Fruit fly (Drosophila melanogaster) whole organism: Measurements from ENCODE around the gene Pmm2.

ENCODE experiments used
- CG8478 ChIP-seq: fragments of >200 bp; optimal IDR thresholded peaks from 2 replicates; lab custom pipeline; 2018; ENCODE audit warnings: inconsistent platforms
- Dll ChIP-seq: fragments of >200 bp; optimal IDR thresholded peaks from 2 replicates; lab custom pipeline; 2017
- EcR ChIP-seq, 2 experiments: fragments of >200 bp; optimal IDR thresholded peaks; 2 replicates each; lab custom pipeline; 2017; ENCODE audit warnings: missing biosample characterization in 2 of 2, missing genetic modification characterization in 2 of 2, missing genetic modification reagents in 2 of 2
- pan ChIP-seq: fragments of >200 bp; optimal IDR thresholded peaks from 2 replicates; lab custom pipeline; 2017
- psq ChIP-seq: fragments of >200 bp; optimal IDR thresholded peaks from 2 replicates; lab custom pipeline; 2017
- usp ChIP-seq: fragments of >200 bp; optimal IDR thresholded peaks from 2 replicates; lab custom pipeline; 2017; ENCODE audit warnings: missing biosample characterization, missing genetic modification characterization, mixed read lengths

Gene Pmm2

dm6 chr3L:12532220-12532619 lies 2.2 kb upstream of the Pmm2 start:
- no peak for TF ChIP-seq CG8478
- no peak for TF ChIP-seq Dll (lab: Kevin White, UChicago)
- TF ChIP-seq EcR (GFP tag; optimal IDR thresholded peaks at IDR 0.05; lab: Kevin White, UChicago), result no peak
- no peak for TF ChIP-seq psq
- TF ChIP-seq usp (GFP tag; lab: Kevin White, UChicago), result no peak
- TF ChIP-seq pan, result no peak

dm6 chr3L:12533392-12534070 lies 859 bp upstream of the Pmm2 start, which contains the start of the genes Tsf2 and CG34242:
Tsf2 (minus strand) TSS chr3L:12533724.
CG34242 (plus strand) TSS chr3L:12533996.
- TF ChIP-seq EcR (GFP tag; optimal IDR thresholded peaks at IDR 0.05; lab: Kevin White, UChicago), result no peak
- no peak for TF ChIP-seq usp (GFP tag; lab: Kevin White, UChicago)
- TF ChIP-seq CG8478, result no peak
- no peak for TF ChIP-seq pan
- no peak for TF ChIP-seq psq
- no peak for TF ChIP-seq Dll (lab: Kevin White, UChicago)

- TF ChIP-seq EcR (GFP tag; optimal IDR thresholded peaks at IDR 0.05; lab: Kevin White, UChicago) (no peak), CG8478 (no peak), psq (no peak), Dll (lab: Kevin White, UChicago) (no peak), usp (GFP tag; lab: Kevin White, UChicago) (no peak), pan (no peak)
Observed at dm6 chr3L:12537123-12537522, 2.7 kb downstream of the Pmm2 start, which contains the start of gene CG4069. CG4069 (minus strand) TSS chr3L:12537315.

dm6 chr3L:12549471-12549870 lies 15.1 kb downstream of the Pmm2 start:
- TF ChIP-seq pan (no peak), Dll (lab: Kevin White, UChicago) (no peak), psq (no peak), usp (GFP tag; lab: Kevin White, UChicago) (no peak), EcR (GFP tag; optimal IDR thresholded peaks at IDR 0.05; lab: Kevin White, UChicago) (no peak), CG8478 (no peak)

- TF ChIP-seq psq (no peak), EcR (GFP tag; optimal IDR thresholded peaks at IDR 0.05; lab: Kevin White, UChicago) (no peak), Dll (lab: Kevin White, UChicago) (no peak), usp (GFP tag; lab: Kevin White, UChicago) (no peak), pan (no peak)
Observed at dm6 chr3L:12551671-12552070, 17.3 kb downstream of the Pmm2 start.

- no peak for TF ChIP-seq CG8478
- no peak for TF ChIP-seq pan
- TF ChIP-seq EcR (GFP tag; optimal IDR thresholded peaks at IDR 0.05; lab: Kevin White, UChicago), result no peak
- no peak for TF ChIP-seq usp (GFP tag; lab: Kevin White, UChicago)
- TF ChIP-seq psq, result no peak
- TF ChIP-seq Dll (lab: Kevin White, UChicago), result no peak
Observed at dm6 chr3L:12557736-12558135, 23.3 kb downstream of the Pmm2 start.

- no peak for TF ChIP-seq EcR (GFP tag; optimal IDR thresholded peaks at IDR 0.05; lab: Kevin White, UChicago)
- no peak for TF ChIP-seq usp (GFP tag; lab: Kevin White, UChicago)
- TF ChIP-seq pan, result no peak
- no peak for TF ChIP-seq Dll (lab: Kevin White, UChicago)
- TF ChIP-seq CG8478, result no peak
- no peak for TF ChIP-seq psq
Observed at dm6 chr3L:12559273-12559672, 24.9 kb downstream of the Pmm2 start.

dm6 chr3L:12564284-12564683 lies 29.9 kb downstream of the Pmm2 start:
- TF ChIP-seq usp (GFP tag; lab: Kevin White, UChicago) (no peak), CG8478 (no peak), psq (no peak)

dm6 chr3L:12564979-12565378 lies 30.6 kb downstream of the Pmm2 start:
- TF ChIP-seq Dll (lab: Kevin White, UChicago) (no peak), CG8478 (no peak)

dm6 chr3L:12565422-12565821 lies 31.0 kb downstream of the Pmm2 start:
- TF ChIP-seq pan (no peak), psq (no peak), CG8478 (no peak), EcR (GFP tag; optimal IDR thresholded peaks at IDR 0.05; lab: Kevin White, UChicago) (no peak), usp (GFP tag; lab: Kevin White, UChicago) (no peak), Dll (lab: Kevin White, UChicago) (no peak)

- TF ChIP-seq psq (no peak), pan (no peak), EcR (GFP tag; optimal IDR thresholded peaks at IDR 0.05; lab: Kevin White, UChicago) (no peak), Dll (lab: Kevin White, UChicago) (no peak), CG8478 (no peak), usp (GFP tag; lab: Kevin White, UChicago) (no peak)
Observed at dm6 chr3L:12566065-12566730, 31.8 kb downstream of the Pmm2 start.

dm6 chr3L:12572366-12572765 lies 38.0 kb downstream of the Pmm2 start, which contains the start of gene sowah:
sowah (minus strand) TSS chr3L:12572542.
- TF ChIP-seq CG8478 (no peak), pan (no peak), usp (GFP tag; lab: Kevin White, UChicago) (no peak), Dll (lab: Kevin White, UChicago) (no peak), psq (no peak), EcR (GFP tag; optimal IDR thresholded peaks at IDR 0.05; lab: Kevin White, UChicago) (no peak)

dm6 chr3L:12574867-12575266 lies 40.5 kb downstream of the Pmm2 start:
- TF ChIP-seq EcR (GFP tag; optimal IDR thresholded peaks at IDR 0.05; lab: Kevin White, UChicago), result no peak
- no peak for TF ChIP-seq pan
- TF ChIP-seq Dll (lab: Kevin White, UChicago), result no peak
- TF ChIP-seq CG8478, result no peak
- no peak for TF ChIP-seq usp (GFP tag; lab: Kevin White, UChicago)
- no peak for TF ChIP-seq psq
